Fruit fly (Drosophila melanogaster): ENCODE measurements around the gene Gr93d.

The Gr93d gene

DNA sequence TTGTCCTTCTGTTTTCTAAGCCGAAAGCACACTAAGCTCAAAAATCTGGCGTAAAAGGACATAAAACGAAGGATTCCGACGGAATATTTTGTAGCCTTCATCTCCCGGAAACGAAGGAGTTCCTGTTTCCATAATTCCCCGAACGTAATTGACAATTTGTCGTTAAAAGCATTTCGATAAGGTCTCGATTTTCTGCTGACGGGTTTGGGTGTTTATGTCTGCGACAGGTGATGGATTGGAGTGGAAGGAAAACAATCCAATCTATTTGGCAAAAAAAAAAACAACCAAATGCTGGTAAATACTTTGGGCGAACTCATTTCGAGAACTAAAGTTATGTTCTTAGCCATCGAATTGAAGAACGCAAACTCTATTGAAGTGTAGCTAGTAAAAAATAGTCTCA is at the start of gene Gr93d:
Gene Gr93d (minus strand): TSS at position 101 of the 400 bp plus-strand sequence.
- no peak for TF ChIP-seq noc (tag; optimal IDR thresholded peaks at IDR 0.05)

DNA sequence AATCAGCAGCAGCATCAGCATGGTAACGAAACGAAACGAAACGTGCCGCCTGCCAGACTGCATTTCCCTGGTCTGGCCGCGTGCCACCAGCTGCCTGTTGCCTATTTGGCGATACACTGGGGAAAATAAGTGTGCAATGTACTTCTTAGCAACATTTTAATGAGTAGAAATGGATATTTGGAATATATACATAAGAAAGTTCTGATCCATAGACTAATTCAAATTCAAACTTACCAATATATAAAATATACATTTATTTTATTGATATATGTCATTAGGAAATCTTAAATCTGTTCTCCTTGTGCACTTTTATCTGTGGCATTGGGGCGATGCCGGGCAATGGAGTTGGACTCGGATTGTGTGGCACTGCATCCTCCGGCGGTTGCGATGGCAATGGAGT is 47.5 kb upstream of the Gr93d start:
- TF ChIP-seq noc (tag; optimal IDR thresholded peaks at IDR 0.05): no peak

DNA sequence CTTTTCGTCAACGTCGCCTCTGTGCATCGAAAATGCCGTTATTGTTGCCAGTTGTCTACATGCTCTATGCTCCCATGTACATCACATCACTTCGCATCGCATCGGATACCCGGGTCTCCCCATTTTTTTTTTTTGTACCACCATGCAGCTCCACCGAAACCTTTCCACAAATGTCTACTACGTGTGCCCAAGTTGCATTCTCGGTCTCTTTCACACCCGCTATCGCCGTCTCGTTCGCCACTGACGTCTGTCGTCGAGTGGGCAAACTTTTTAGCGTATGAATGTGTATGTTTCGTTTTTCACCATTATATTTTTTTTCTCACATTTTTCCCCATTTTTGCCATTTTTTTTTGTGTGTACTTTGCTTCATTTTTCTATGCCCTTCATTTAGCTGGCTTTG is 46.0 kb upstream of the Gr93d start:
- TF ChIP-seq noc (tag; optimal IDR thresholded peaks at IDR 0.05): no peak

dm6 chr3R:21890739-21891138 is 44.3 kb upstream of the Gr93d start:
- no peak for TF ChIP-seq noc (tag; optimal IDR thresholded peaks at IDR 0.05)

DNA sequence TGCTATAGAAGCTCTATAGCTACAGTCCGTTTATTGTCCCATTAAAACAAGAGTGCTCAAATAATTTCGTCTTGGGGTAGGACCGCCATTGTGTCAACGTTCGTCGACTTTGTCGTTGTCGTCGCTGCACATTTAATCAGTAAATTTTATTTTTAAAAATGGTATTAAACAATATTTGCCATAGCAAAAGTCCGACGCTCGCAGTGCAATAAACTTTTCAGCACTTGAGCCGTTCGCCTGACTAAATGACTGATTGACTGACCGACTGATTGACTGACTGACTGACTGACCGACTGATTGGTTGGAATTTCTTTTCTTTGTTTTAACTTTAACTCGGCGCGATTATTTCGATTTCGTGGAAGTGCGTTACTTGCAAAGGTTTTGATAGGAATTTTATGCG is 43.5 kb upstream of the Gr93d start:
- TF ChIP-seq noc (tag; optimal IDR thresholded peaks at IDR 0.05): no peak

- TF ChIP-seq noc (tag; optimal IDR thresholded peaks at IDR 0.05): peak; percentile 31
Observed at dm6 chr3R:21888696-21889602, 42.5 kb upstream of the Gr93d start, which contains the start of gene CG43844. CG43844 (plus strand) TSS chr3R:21889539.

DNA sequence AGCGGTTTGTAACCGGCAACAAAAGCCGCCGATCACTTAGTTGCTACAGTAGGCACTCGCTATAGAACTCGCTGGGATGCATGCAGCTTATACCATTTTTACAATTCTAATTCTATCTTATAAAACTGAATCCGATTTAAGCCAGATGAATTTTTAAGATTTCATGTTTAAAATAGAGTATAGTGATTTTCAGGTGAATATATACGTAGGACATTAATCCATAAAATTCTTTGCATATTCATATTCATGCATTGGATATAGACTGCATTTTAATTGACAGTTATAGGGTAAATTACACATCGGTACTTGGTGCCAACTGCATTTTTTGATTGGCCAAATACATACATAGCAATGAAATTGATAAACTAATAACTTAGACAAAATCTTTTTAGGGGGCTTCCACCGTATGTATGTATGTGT is 41.1 kb upstream of the Gr93d start:
- no peak for TF ChIP-seq noc (tag; optimal IDR thresholded peaks at IDR 0.05)

- no peak for TF ChIP-seq noc (tag; optimal IDR thresholded peaks at IDR 0.05)
Observed at dm6 chr3R:21886861-21887587, 40.6 kb upstream of the Gr93d start, which contains the start of the genes CG6678 and dnd. CG6678 (plus strand) TSS chr3R:21887029. dnd (minus strand) TSS chr3R:21887355.

DNA sequence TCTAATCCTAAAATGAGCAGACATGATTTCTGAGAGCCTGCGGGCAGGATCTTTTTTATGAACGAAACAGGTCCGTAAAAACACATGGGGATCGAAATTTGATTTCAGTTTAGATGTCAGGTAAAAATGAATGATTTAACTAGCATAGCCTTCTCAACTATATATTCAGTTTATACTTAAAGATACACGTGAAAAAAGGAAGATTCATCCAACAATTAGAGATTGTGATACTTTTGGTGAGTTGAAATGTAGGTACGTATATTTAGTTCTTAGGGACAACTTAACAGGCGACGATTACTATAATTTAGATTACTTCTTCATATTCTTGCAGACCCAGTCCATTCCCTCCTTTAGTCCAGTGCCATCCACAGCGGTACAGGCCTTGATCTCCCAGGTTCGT is 39.0 kb upstream of the Gr93d start, which contains the start of gene CG17819:
Gene CG17819 (minus strand): TSS at position 101 of the 400 bp plus-strand sequence.
- no peak for TF ChIP-seq noc (tag; optimal IDR thresholded peaks at IDR 0.05)

- TF ChIP-seq noc (tag; optimal IDR thresholded peaks at IDR 0.05): no peak
Observed at dm6 chr3R:21884354-21884753, 37.9 kb upstream of the Gr93d start, which contains the start of gene fit. fit (minus strand) TSS chr3R:21884454.

DNA sequence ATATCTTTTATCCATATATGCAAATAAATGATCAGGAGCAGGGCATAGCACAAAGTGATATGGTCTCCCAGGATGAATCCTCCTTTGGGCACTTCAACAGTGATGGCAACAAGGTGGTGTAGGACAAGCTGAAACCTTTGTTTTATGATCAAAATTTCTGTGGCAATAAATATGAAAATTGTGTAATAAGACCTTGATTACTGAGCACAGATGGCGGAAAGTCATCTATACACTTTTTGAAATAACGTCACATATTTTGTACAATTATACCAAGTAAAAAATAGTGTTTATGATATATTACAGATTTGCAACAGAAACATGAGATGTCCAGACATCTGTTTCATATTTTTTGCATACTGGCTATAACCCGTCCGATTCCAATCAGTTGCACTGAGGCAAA is 34.1 kb upstream of the Gr93d start, which contains the start of gene CG31465:
Gene CG31465 (plus strand): TSS at position 301 of the 400 bp plus-strand sequence.
- no peak for TF ChIP-seq noc (tag; optimal IDR thresholded peaks at IDR 0.05)

DNA sequence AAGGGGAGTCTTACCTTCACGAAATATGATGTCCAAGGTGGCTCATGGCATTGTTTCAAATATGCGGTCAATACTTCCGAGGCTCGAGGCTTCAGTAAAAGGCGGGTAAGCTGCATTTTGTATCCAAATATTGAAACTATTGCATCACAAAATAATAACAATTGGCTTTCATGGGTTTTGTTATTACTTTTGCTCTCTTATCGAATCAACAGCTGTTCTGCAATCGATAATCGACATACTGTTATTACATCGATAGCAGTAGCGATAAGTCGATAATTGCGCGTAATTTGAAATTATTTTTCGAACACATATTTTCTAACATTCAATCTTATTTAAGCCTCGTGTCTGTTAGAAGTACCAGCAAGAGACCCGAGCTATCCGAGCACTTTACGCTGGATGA is 32.0 kb upstream of the Gr93d start, which contains the start of gene CG34148:
Gene CG34148 (minus strand): TSS at position 214 of the 400 bp plus-strand sequence.
- no peak for TF ChIP-seq noc (tag; optimal IDR thresholded peaks at IDR 0.05)

DNA sequence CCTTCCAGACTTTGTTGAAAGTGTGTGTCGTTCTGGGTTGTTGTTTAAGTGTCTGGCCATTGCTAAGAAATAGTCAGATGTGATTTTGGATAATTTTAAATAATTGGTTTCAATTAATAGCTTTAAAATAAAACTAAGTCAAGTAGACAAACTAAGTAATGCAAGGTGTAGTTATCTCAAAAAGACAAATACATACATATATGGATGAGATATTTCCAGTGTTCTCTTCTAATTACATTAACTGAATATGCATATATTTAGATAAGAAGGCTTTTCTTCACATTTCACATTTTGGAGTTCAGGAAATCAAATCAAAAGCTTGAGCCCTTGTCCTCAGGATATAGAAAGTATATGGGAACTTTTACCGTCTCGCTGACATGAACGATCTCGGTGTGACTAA is 31.2 kb upstream of the Gr93d start, which contains the start of gene P5CDh2:
Gene P5CDh2 (plus strand): TSS at position 301 of the 400 bp plus-strand sequence.
- no peak for TF ChIP-seq noc (tag; optimal IDR thresholded peaks at IDR 0.05)

DNA sequence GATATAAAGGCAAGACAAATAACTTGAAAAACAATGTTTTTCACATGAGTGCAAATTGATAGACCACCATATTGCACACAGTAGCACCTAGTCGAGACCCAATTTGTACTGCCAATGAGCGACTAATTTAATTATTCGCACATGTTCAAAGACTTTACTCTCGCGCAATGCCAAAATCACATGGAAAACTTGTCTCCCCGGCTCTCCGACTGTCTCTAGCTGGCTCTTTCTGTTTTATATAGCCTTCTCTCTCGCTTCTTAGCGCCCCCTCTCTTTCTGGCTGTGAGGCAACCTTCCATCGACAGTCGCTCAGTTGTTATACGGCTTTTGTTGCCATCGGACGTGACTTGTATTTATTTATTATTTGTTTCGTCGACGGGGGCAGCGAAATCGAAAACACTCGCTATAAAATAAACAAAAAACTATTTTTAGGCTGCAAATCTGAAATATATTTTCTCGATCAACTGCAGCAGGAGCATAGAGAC is 28.6 kb upstream of the Gr93d start, which contains the start of gene CG6656:
Gene CG6656 (plus strand): TSS at position 312 of the 485 bp plus-strand sequence.
- peak; percentile 46 for TF ChIP-seq noc (tag; optimal IDR thresholded peaks at IDR 0.05)

DNA sequence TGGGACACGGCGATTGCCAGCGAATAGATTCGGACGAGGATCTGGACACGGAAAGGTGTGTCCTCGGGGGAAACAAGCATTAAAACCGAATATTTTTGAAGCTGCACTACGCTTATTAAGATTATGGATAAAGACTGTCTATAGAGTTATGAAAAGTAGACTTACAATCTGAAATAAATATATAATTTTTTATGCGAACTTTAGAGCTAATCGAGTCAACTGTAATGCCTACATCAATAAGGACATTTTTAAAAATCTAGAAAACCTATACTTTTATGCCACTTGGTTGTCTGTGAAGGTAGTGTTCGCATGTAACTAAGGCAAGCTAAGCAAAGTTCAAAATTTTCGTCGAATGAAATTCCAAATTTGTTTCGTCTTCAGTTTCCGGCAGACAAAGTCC is 27.0 kb upstream of the Gr93d start, which contains the start of gene CG31178:
Gene CG31178 (plus strand): TSS at position 301 of the 400 bp plus-strand sequence.
- TF ChIP-seq noc (tag; optimal IDR thresholded peaks at IDR 0.05): no peak

All from whole organism, larva.